Worm (Caenorhabditis elegans): ENCODE measurements around the gene ddx-15.

- TF ChIP-seq drap-1 (GFP tag; optimal IDR thresholded peaks at IDR 0.05) (no peak), ztf-11 (tag; optimal IDR thresholded peaks at IDR 0.05) (no peak), unc-62 (GFP tag; optimal IDR thresholded peaks at IDR 0.05) (peak; percentile 47), sem-2 (GFP tag; optimal IDR thresholded peaks at IDR 0.05) (no peak), nhr-237 (tag; optimal IDR thresholded peaks at IDR 0.05) (no peak), ceh-39 (tag; optimal IDR thresholded peaks at IDR 0.05) (no peak), mep-1 (tag; optimal IDR thresholded peaks at IDR 0.05) (no peak), snpc-4 (tag; optimal IDR thresholded peaks at IDR 0.05) (no peak), ces-1 (GFP tag; optimal IDR thresholded peaks at IDR 0.05) (no peak), ceh-83 (GFP tag; optimal IDR thresholded peaks at IDR 0.05) (no peak), nhr-28 (tag; optimal IDR thresholded peaks at IDR 0.05) (no peak), cnd-1 (tag; optimal IDR thresholded peaks at IDR 0.05) (no peak), lsy-2 (tag; optimal IDR thresholded peaks at IDR 0.05) (no peak)
These were observed 38.4 kb downstream of the ddx-15 start for ce11 chrIII:5553098-5553497.
